Fruit fly (Drosophila melanogaster) whole organism: ENCODE results near the gene CG8745.

Experiments
- CG8478 ChIP-seq: fragments of >200 bp; optimal IDR thresholded peaks from 2 replicates; lab custom pipeline; 2018; ENCODE audit warnings: inconsistent platforms
- psq ChIP-seq: fragments of >200 bp; optimal IDR thresholded peaks from 2 replicates; lab custom pipeline; 2017

dm6 chr3L:13840731-13841130, 26.0 kb downstream of the CG8745 start:
- TF ChIP-seq psq (lab: Kevin White, UChicago) (no peak), CG8478 (lab: Kevin White, UChicago) (no peak)
